Worm (Caenorhabditis elegans): ENCODE results near the gene Y62H9A.2.

DNA sequence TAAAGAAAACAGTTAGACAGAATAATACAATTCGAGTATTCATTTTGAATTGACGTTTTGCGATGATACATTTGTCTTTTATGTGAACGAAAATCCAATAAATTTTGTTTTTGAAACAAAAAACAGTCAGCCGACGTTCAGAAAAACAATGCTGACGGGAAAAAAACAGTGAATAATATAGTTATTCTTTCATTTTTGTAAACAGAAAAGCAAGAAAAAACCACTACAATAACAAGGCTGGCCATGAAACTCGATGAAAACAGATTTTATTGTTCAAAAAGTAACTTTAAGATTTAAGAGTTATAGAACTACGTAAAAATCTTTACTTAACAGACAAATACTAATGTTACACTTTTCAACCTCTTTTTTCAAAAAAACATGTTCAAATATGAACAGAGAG, 27.9 kb downstream of the Y62H9A.2 start, which contains the start of gene F54F7.3:
- TF ChIP-seq elt-2 (tag; optimal IDR thresholded peaks at IDR 0.05) (no peak), ztf-11 (tag; optimal IDR thresholded peaks at IDR 0.05) (no peak), nhr-28 (tag; optimal IDR thresholded peaks at IDR 0.05) (no peak), lin-15B (tag; optimal IDR thresholded peaks at IDR 0.05) (no peak), jun-1 (tag; optimal IDR thresholded peaks at IDR 0.05) (no peak)
